Worm (Caenorhabditis elegans): Measurements from ENCODE around the gene K01A11.1.

The K01A11.1 gene

ce11 chrIII:3390144-3390543 is 41.1 kb downstream of the K01A11.1 start:
- no peak for TF ChIP-seq tab-1 (GFP tag; IDR thresholded peaks at IDR 0.05)
- no peak for TF ChIP-seq ref-1 (GFP tag; conservative IDR thresholded peaks at IDR 0.05)
- TF ChIP-seq flt-1 (GFP tag; IDR thresholded peaks at IDR 0.05) = no peak
- TF ChIP-seq T22C8.4 (GFP tag; IDR thresholded peaks at IDR 0.05) = no peak
- TF ChIP-seq cog-1 (tag; optimal IDR thresholded peaks at IDR 0.05) = no peak
- TF ChIP-seq ztf-23 (GFP tag; IDR thresholded peaks at IDR 0.05) = no peak
- no peak for TF ChIP-seq ztf-29 (GFP tag; IDR thresholded peaks at IDR 0.05)
- TF ChIP-seq med-1 (GFP tag; optimal IDR thresholded peaks at IDR 0.05; ENCODE audit: insufficient read depth) = no peak
- TF ChIP-seq klf-2 (GFP tag; conservative IDR thresholded peaks at IDR 0.05) = no peak

- TF ChIP-seq klf-2 (GFP tag; conservative IDR thresholded peaks at IDR 0.05) (no peak), ztf-29 (GFP tag; IDR thresholded peaks at IDR 0.05) (peak; percentile 43; the same call in 1 of the 2 replicates), T22C8.4 (GFP tag; IDR thresholded peaks at IDR 0.05) (no peak), ref-1 (GFP tag; conservative IDR thresholded peaks at IDR 0.05) (peak; percentile 44; the same call in 1 of the 2 replicates), ztf-23 (GFP tag; IDR thresholded peaks at IDR 0.05) (peak; percentile 68; the same call in 1 of the 2 replicates), cog-1 (tag; optimal IDR thresholded peaks at IDR 0.05) (no peak), tab-1 (GFP tag; IDR thresholded peaks at IDR 0.05) (peak; percentile 64; the same call in 1 of the 2 replicates), med-1 (GFP tag; optimal IDR thresholded peaks at IDR 0.05; ENCODE audit: insufficient read depth) (no peak), flt-1 (GFP tag; IDR thresholded peaks at IDR 0.05) (peak; percentile 74; the same call in 1 of the 2 replicates)
These were observed 41.8 kb downstream of the K01A11.1 start, which contains the start of the genes elmd-1 and hecw-1 for ce11 chrIII:3389426-3390020. elmd-1 (plus strand) TSS chrIII:3389919. hecw-1 (minus strand) TSS chrIII:3389970.

ce11 chrIII:3382465-3382864 is 48.8 kb downstream of the K01A11.1 start:
- TF ChIP-seq ztf-23 (GFP tag; IDR thresholded peaks at IDR 0.05) (no peak), med-1 (GFP tag; optimal IDR thresholded peaks at IDR 0.05; ENCODE audit: insufficient read depth) (no peak), tab-1 (GFP tag; IDR thresholded peaks at IDR 0.05) (no peak)

- TF ChIP-seq tab-1 (GFP tag; IDR thresholded peaks at IDR 0.05) = no peak
- no peak for TF ChIP-seq ztf-23 (GFP tag; IDR thresholded peaks at IDR 0.05)
- TF ChIP-seq T22C8.4 (GFP tag; IDR thresholded peaks at IDR 0.05) = no peak
- no peak for TF ChIP-seq med-1 (GFP tag; optimal IDR thresholded peaks at IDR 0.05; ENCODE audit: insufficient read depth)
- no peak for TF ChIP-seq cog-1 (tag; optimal IDR thresholded peaks at IDR 0.05)
- TF ChIP-seq ztf-29 (GFP tag; IDR thresholded peaks at IDR 0.05) = no peak
- TF ChIP-seq ref-1 (GFP tag; conservative IDR thresholded peaks at IDR 0.05) = no peak
- TF ChIP-seq klf-2 (GFP tag; conservative IDR thresholded peaks at IDR 0.05) = no peak
- no peak for TF ChIP-seq flt-1 (GFP tag; IDR thresholded peaks at IDR 0.05)
These were observed 49.4 kb downstream of the K01A11.1 start for ce11 chrIII:3381866-3382265.
